Worm (Caenorhabditis elegans): ENCODE measurements around the gene set-24.

DNA sequence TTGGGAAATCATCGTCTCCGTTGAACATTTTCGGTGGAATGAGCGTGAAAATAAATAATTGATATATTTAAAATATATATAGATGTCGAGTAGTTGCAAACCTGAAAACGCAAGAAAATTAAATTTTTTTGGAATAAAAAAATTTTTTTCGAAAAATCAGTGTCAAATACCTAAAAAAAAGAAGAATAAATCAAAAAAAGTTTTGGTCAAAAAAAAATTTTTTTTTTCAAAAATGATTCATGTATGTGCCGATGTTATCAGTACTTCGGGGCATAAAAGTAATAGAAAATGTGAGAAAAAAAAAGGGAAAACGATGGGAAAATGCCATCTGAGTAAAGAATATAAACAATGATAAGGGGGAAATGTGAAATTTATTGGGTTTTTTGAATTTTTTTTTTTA, 30.9 kb downstream of the set-24 start, which contains the start of gene Y17G7B.17:
- no peak for TF ChIP-seq ama-1 (optimal IDR thresholded peaks at IDR 0.05)
- no peak for TF ChIP-seq ceh-13 (GFP tag; optimal IDR thresholded peaks at IDR 0.05)
- no peak for TF ChIP-seq scrt-1 (GFP tag; IDR thresholded peaks at IDR 0.05)
- no peak for TF ChIP-seq hnd-1 (tag; optimal IDR thresholded peaks at IDR 0.05)
